Fruit fly (Drosophila melanogaster) Kc167 (cell line): ENCODE results near the gene scyl.

Experiments used
- Sin3A ChIP-seq: fragments of >200 bp; optimal IDR thresholded peaks from 2 replicates; lab custom pipeline; 2018; ENCODE audit warnings: missing external identifiers
- h ChIP-seq: fragments of >200 bp; optimal IDR thresholded peaks from 3 replicates; lab custom pipeline; 2018; ENCODE audit warnings: missing external identifiers
- insv ChIP-seq: fragments of >200 bp; optimal IDR thresholded peaks from 3 replicates; lab custom pipeline; 2018; ENCODE audit warnings: missing external identifiers
- psq ChIP-seq: fragments of >200 bp; optimal IDR thresholded peaks from 2 replicates; lab custom pipeline; 2017; ENCODE audit warnings: missing external identifiers

dm6 chr3L:11241949-11242348 lies 10.2 kb upstream of the scyl start:
- TF ChIP-seq h (no peak), insv (lab: Kevin White, UChicago) (no peak), psq (lab: Kevin White, UChicago) (no peak), Sin3A (no peak)
